Fruit fly (Drosophila melanogaster): ENCODE measurements around the gene dj.

- no peak for TF ChIP-seq h (optimal IDR thresholded peaks at IDR 0.05)
- no peak for TF ChIP-seq Sin3A (optimal IDR thresholded peaks at IDR 0.05)
These were observed 33.9 kb upstream of the dj start for dm6 chr3R:7025241-7025640.
